Fruit fly (Drosophila melanogaster): Measurements from ENCODE around the gene CG11815.
A peak's percentile ranks its signal among the peaks of the same experiment; 100 is the strongest.

Gene CG11815

dm6 chr3L:1976760-1977159 is 5.8 kb upstream of the CG11815 start (continued):
- peak; percentile 23 for TF ChIP-seq CG15269 (tag; optimal IDR thresholded peaks at IDR 0.05)
- TF ChIP-seq Deaf1 (tag; optimal IDR thresholded peaks at IDR 0.05): peak; percentile 22
- no peak for TF ChIP-seq CG8478 (optimal IDR thresholded peaks at IDR 0.05)
- TF ChIP-seq CG14441 (GFP tag; IDR thresholded peaks at IDR 0.05): no peak
- peak; percentile 43; the same call in 1 of the 2 replicates for TF ChIP-seq vvl (GFP tag; IDR thresholded peaks at IDR 0.05)
- no peak for TF ChIP-seq slp2 (GFP tag; optimal IDR thresholded peaks at IDR 0.05)
- 0 out of 2 replicates have a peak, but pooled peaks have one; percentile 14 for TF ChIP-seq CG11247 (GFP tag; IDR thresholded peaks at IDR 0.05)
- peak; percentile 8 for TF ChIP-seq CG15514 (GFP tag; optimal IDR thresholded peaks at IDR 0.05)
- TF ChIP-seq kni (GFP tag; optimal IDR thresholded peaks at IDR 0.05): no peak
- peak; percentile 8 for TF ChIP-seq CG1603 (tag; optimal IDR thresholded peaks at IDR 0.05)
- no peak for TF ChIP-seq twi (tag; optimal IDR thresholded peaks at IDR 0.05)
- TF ChIP-seq CG30403 (GFP tag; optimal IDR thresholded peaks at IDR 0.05): peak; percentile 15
- no peak for TF ChIP-seq prd (optimal IDR thresholded peaks at IDR 0.05)
- TF ChIP-seq prd (GFP tag; IDR thresholded peaks at IDR 0.05): no peak; the same call in 2 of the 3 replicates
- 0 out of 2 replicates have a peak, but pooled peaks have one; percentile 26 for TF ChIP-seq E2f1 (GFP tag; IDR thresholded peaks at IDR 0.05)
- TF ChIP-seq Max (GFP tag; optimal IDR thresholded peaks at IDR 0.05): no peak
- no peak for TF ChIP-seq CG15601 (tag; optimal IDR thresholded peaks at IDR 0.05)
- no peak for TF ChIP-seq CG8290 (GFP tag; optimal IDR thresholded peaks at IDR 0.05)
- peak in 1 of 2 experiments; percentile 26 for TF ChIP-seq CG8290 (tag; optimal IDR thresholded peaks at IDR 0.05)
- TF ChIP-seq ro (GFP tag; IDR thresholded peaks at IDR 0.05): no peak
- TF ChIP-seq lilli (GFP tag; optimal IDR thresholded peaks at IDR 0.05): peak; percentile 4
- no peak for TF ChIP-seq Usf (GFP tag; optimal IDR thresholded peaks at IDR 0.05)
- TF ChIP-seq CG9437 (GFP tag; optimal IDR thresholded peaks at IDR 0.05): no peak
- no peak for TF ChIP-seq Elba2 (GFP tag; optimal IDR thresholded peaks at IDR 0.05)
- TF ChIP-seq sens (GFP tag): peak; percentile 22
- TF ChIP-seq CG14014 (GFP tag; IDR thresholded peaks at IDR 0.05): peak; percentile 45; the same call in 1 of the 2 replicates
- TF ChIP-seq otp (GFP tag; IDR thresholded peaks at IDR 0.05): no peak
- no peak for TF ChIP-seq mld (GFP tag; IDR thresholded peaks at IDR 0.05; ENCODE audit: partially characterized antibody)
- TF ChIP-seq CG17568 (GFP tag; optimal IDR thresholded peaks at IDR 0.05): no peak
- TF ChIP-seq unpg (GFP tag; optimal IDR thresholded peaks at IDR 0.05): peak; percentile 7
- TF ChIP-seq CG2129 (GFP tag; IDR thresholded peaks at IDR 0.05; ENCODE audit: partially characterized antibody): no peak
- peak; percentile 35 for TF ChIP-seq CG7556 (GFP tag; optimal IDR thresholded peaks at IDR 0.05)
- peak; percentile 38 for TF ChIP-seq CG12769 (tag; optimal IDR thresholded peaks at IDR 0.05)
- no peak for TF ChIP-seq run (tag; optimal IDR thresholded peaks at IDR 0.05)
- TF ChIP-seq ranshi (GFP tag; IDR thresholded peaks at IDR 0.05): no peak; the same call in 1 of the 2 replicates
- TF ChIP-seq Xbp1 (GFP tag; optimal IDR thresholded peaks at IDR 0.05): peak; percentile 5
- peak; percentile 17; the same call in 1 of the 2 replicates for TF ChIP-seq ssp (GFP tag; IDR thresholded peaks at IDR 0.05)
- peak; percentile 38; the same call in 1 of the 2 replicates for TF ChIP-seq CG9932 (GFP tag; IDR thresholded peaks at IDR 0.05)
- TF ChIP-seq cwo (GFP tag; optimal IDR thresholded peaks at IDR 0.05): no peak
- no peak for TF ChIP-seq ind (GFP tag; optimal IDR thresholded peaks at IDR 0.05)
- no peak for TF ChIP-seq CG12236 (GFP tag; optimal IDR thresholded peaks at IDR 0.05)
- no peak for TF ChIP-seq CG31441 (GFP tag; IDR thresholded peaks at IDR 0.05)
- TF ChIP-seq h (optimal IDR thresholded peaks at IDR 0.05): no peak
- TF ChIP-seq dysf (GFP tag; IDR thresholded peaks at IDR 0.05): peak; percentile 40; the same call in 1 of the 3 replicates
- TF ChIP-seq CG6175 (GFP tag; IDR thresholded peaks at IDR 0.05): no peak
- no peak for TF ChIP-seq NC2α (GFP tag; optimal IDR thresholded peaks at IDR 0.05)
- no peak for TF ChIP-seq PHDP (tag; optimal IDR thresholded peaks at IDR 0.05)
- TF ChIP-seq ttk (GFP tag; IDR thresholded peaks at IDR 0.05): no peak
- peak; percentile 1 for TF ChIP-seq CG1647 (GFP tag; optimal IDR thresholded peaks at IDR 0.05)
- TF ChIP-seq CG13424 (tag; optimal IDR thresholded peaks at IDR 0.05): peak; percentile 6
- peak; percentile 65 for TF ChIP-seq slbo (GFP tag; IDR thresholded peaks at IDR 0.05)
- peak; percentile 55 for TF ChIP-seq CG2120 (GFP tag; optimal IDR thresholded peaks at IDR 0.05)
- TF ChIP-seq CG17359 (tag; optimal IDR thresholded peaks at IDR 0.05): peak; percentile 22
